Worm (Caenorhabditis elegans): Measurements from ENCODE around the gene T25C12.3.

DNA sequence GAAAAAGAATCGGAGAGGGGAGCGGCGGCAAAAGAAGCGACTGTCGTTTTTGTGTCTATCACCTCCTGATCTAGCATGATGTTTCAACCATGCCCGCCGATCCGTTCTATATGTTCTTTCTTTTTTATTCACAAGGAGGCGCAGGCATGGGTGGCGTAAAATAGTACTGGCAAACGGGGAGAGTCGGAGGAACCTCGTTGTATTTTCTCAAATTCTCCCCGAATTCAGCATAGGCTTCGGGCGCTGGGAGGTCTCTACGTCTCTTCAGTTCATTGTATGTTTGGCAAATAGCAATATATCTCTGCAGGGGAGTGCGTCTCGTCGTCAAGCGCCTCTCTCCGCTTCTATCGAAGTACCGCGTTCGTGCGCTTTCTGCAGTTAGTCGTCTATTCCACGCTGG is 34.6 kb downstream of the T25C12.3 start, which contains the start of gene lin-14:
- TF ChIP-seq ztf-11 (tag; optimal IDR thresholded peaks at IDR 0.05): no peak
- TF ChIP-seq snpc-4 (tag; optimal IDR thresholded peaks at IDR 0.05): no peak
- TF ChIP-seq nhr-12 (tag; optimal IDR thresholded peaks at IDR 0.05): no peak
- TF ChIP-seq unc-39 (tag; optimal IDR thresholded peaks at IDR 0.05): no peak
- TF ChIP-seq elt-3 (tag; optimal IDR thresholded peaks at IDR 0.05): no peak
- no peak for TF ChIP-seq nhr-237 (tag; optimal IDR thresholded peaks at IDR 0.05)
- no peak for TF ChIP-seq ceh-39 (tag; optimal IDR thresholded peaks at IDR 0.05)
- TF ChIP-seq mab-5 (tag; optimal IDR thresholded peaks at IDR 0.05): no peak
- TF ChIP-seq pha-4 (tag; optimal IDR thresholded peaks at IDR 0.05): peak; percentile 8
- TF ChIP-seq lsy-2 (tag; optimal IDR thresholded peaks at IDR 0.05): peak; percentile 5
- TF ChIP-seq nhr-28 (tag; optimal IDR thresholded peaks at IDR 0.05): no peak
- TF ChIP-seq hlh-1 (tag; optimal IDR thresholded peaks at IDR 0.05): no peak
- TF ChIP-seq unc-62 (GFP tag; optimal IDR thresholded peaks at IDR 0.05): peak; percentile 34
- TF ChIP-seq M03D4.4 (tag; optimal IDR thresholded peaks at IDR 0.05): no peak

Measured in whole organism, mixed stage, embryonic.